Worm (Caenorhabditis elegans) whole organism, late embryonic: Measurements from ENCODE around the gene sec-3.

Experiments used
- Y22D7AL.16 ChIP-seq: sonication (generic microtip); optimal IDR thresholded peaks from 2 replicates; lab custom pipeline; 2016; ENCODE audit warnings: missing genetic modification characterization, missing compliant biosample characterization
- ama-1 ChIP-seq: fragments of 150-350 bp; optimal IDR thresholded peaks from 2 replicates; lab custom pipeline; 2014
- che-1 ChIP-seq: sonication (generic microtip); optimal IDR thresholded peaks from 2 replicates; lab custom pipeline; 2016; ENCODE audit warnings: mild to moderate bottlenecking, missing genetic modification characterization, missing compliant biosample characterization
- gmeb-2 ChIP-seq: sonication (generic microtip); optimal IDR thresholded peaks from 2 replicates; lab custom pipeline; 2016; ENCODE audit warnings: missing genetic modification characterization, inconsistent platforms, missing compliant biosample characterization
- lim-6 ChIP-seq: sonication (generic microtip); optimal IDR thresholded peaks from 2 replicates; lab custom pipeline; 2016; ENCODE audit warnings: missing genetic modification characterization, missing compliant biosample characterization
- pax-1 ChIP-seq: fragments of 150-350 bp; optimal IDR thresholded peaks from 2 replicates; lab custom pipeline; 2014; ENCODE audit warnings: missing biosample characterization, missing genetic modification characterization
- pha-4 ChIP-seq: fragments of 150-350 bp; optimal IDR thresholded peaks from 2 replicates; lab custom pipeline; 2018; ENCODE audit warnings: missing biosample characterization, missing genetic modification reagents, missing genetic modification characterization
- unc-42 ChIP-seq: sonication (generic microtip); optimal IDR thresholded peaks from 2 replicates; lab custom pipeline; 2016; ENCODE audit warnings: missing genotype, missing genetic modification characterization, missing compliant biosample characterization

ce11 chrX:3099832-3100231, at the start of gene sec-3:
- TF ChIP-seq pax-1 (tag; lab: Kevin White, UChicago) (no peak), gmeb-2 (tag; lab: Kevin White, UChicago) (peak; percentile 37), lim-6 (tag; lab: Kevin White, UChicago) (no peak), pha-4 (tag; lab: Kevin White, UChicago) (no peak), che-1 (tag; lab: Kevin White, UChicago) (peak; percentile 36), unc-42 (peak; percentile 64), ama-1 (lab: Kevin White, UChicago) (no peak), Y22D7AL.16 (peak; percentile 43)
